Fruit fly (Drosophila melanogaster): ENCODE data around the gene CG11349.

CG11349 gene

DNA sequence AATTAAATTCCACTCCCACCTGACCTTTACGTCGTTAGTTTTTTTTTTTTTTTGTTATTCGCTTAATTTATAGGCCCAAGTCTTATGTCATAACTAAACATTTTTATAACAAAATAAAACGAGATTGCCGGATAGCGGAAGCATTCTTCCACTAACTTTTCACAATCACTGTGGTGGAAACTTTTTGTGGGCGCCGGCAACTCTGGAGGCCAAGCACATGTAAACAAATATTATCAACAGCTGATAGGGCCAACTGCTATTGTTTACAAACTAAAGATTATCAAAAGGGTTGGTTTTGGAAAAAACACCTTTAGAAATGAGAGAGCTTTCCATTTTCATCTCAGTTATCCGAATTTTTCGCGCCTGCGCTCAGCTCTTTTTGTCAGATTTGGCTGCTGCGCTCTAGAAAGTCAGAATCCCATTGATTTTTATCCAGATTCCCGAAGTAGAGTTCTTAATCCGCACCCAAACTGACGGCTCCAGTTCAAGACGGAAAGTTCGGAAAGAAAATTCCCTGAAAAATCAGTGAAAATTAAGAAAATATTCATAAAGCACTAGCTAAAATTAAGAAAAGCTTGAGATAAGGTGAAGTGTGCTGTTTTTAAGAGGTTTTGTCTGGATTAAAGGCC is 43.8 kb upstream of the CG11349 start, which contains the start of gene nAChRbeta1 (continued):
- TF ChIP-seq nerfin-1 (tag; optimal IDR thresholded peaks at IDR 0.05): peak; percentile 55
- no peak for TF ChIP-seq maf-S (GFP tag; optimal IDR thresholded peaks at IDR 0.05)
- no peak for TF ChIP-seq mld (GFP tag; IDR thresholded peaks at IDR 0.05; ENCODE audit: partially characterized antibody)
- no peak for TF ChIP-seq Vsx1 (GFP tag; optimal IDR thresholded peaks at IDR 0.05)
- TF ChIP-seq CG14667 (GFP tag; IDR thresholded peaks at IDR 0.05): no peak
- no peak for TF ChIP-seq CG3726 (GFP tag; IDR thresholded peaks at IDR 0.05)
- TF ChIP-seq scrt (GFP tag; optimal IDR thresholded peaks at IDR 0.05): peak; percentile 83
- TF ChIP-seq Dfd (GFP tag; optimal IDR thresholded peaks at IDR 0.05): no peak
- no peak for TF ChIP-seq tio (GFP tag; optimal IDR thresholded peaks at IDR 0.05)
- TF ChIP-seq BEAF-32 (GFP tag; optimal IDR thresholded peaks at IDR 0.05): no peak
- no peak for TF ChIP-seq sisA (GFP tag; IDR thresholded peaks at IDR 0.05)
- TF ChIP-seq CG13894 (tag; optimal IDR thresholded peaks at IDR 0.05): peak; percentile 20
- TF ChIP-seq CG34376 (GFP tag; optimal IDR thresholded peaks at IDR 0.05): peak; percentile 19
- no peak for TF ChIP-seq stwl (tag; optimal IDR thresholded peaks at IDR 0.05)
- no peak for TF ChIP-seq CG7839 (tag; optimal IDR thresholded peaks at IDR 0.05)
- no peak for TF ChIP-seq CG1832 (GFP tag; optimal IDR thresholded peaks at IDR 0.05)
- TF ChIP-seq CG8388 (GFP tag; optimal IDR thresholded peaks at IDR 0.05): peak; percentile 66
- peak; percentile 46 for TF ChIP-seq Med (GFP tag)
- no peak for TF ChIP-seq HLHmδ (GFP tag; optimal IDR thresholded peaks at IDR 0.05)
- TF ChIP-seq CG16815 (GFP tag; optimal IDR thresholded peaks at IDR 0.05): no peak
- no peak for TF ChIP-seq CG12219 (GFP tag; optimal IDR thresholded peaks at IDR 0.05)
- no peak for TF ChIP-seq ac (GFP tag; optimal IDR thresholded peaks at IDR 0.05)
- no peak for TF ChIP-seq CG32532 (GFP tag; IDR thresholded peaks at IDR 0.05)
- TF ChIP-seq otp (GFP tag; IDR thresholded peaks at IDR 0.05): no peak
- TF ChIP-seq CG2199 (GFP tag; IDR thresholded peaks at IDR 0.05): no peak
- TF ChIP-seq CG6689 (GFP tag; IDR thresholded peaks at IDR 0.05): no peak
- no peak for TF ChIP-seq CG6683 (GFP tag; optimal IDR thresholded peaks at IDR 0.05)
- TF ChIP-seq CG8290 (GFP tag; optimal IDR thresholded peaks at IDR 0.05): no peak
- no peak for TF ChIP-seq CG8290 (tag; optimal IDR thresholded peaks at IDR 0.05)
- TF ChIP-seq onecut (GFP tag; IDR thresholded peaks at IDR 0.05): peak; percentile 78
- TF ChIP-seq ewg (GFP tag; optimal IDR thresholded peaks at IDR 0.05): peak; percentile 74
- TF ChIP-seq sqz (GFP tag; optimal IDR thresholded peaks at IDR 0.05): peak; percentile 10
- no peak for TF ChIP-seq ato (GFP tag; IDR thresholded peaks at IDR 0.05; ENCODE audit: partially characterized antibody)
- TF ChIP-seq Jarid2 (GFP tag; optimal IDR thresholded peaks at IDR 0.05): no peak
- no peak for TF ChIP-seq vvl (GFP tag; IDR thresholded peaks at IDR 0.05)
- no peak for TF ChIP-seq B-H1 (GFP tag; IDR thresholded peaks at IDR 0.05)
- no peak for TF ChIP-seq ci (GFP tag; IDR thresholded peaks at IDR 0.05)
- no peak for TF ChIP-seq pan (optimal IDR thresholded peaks at IDR 0.05)
- TF ChIP-seq pan (GFP tag; optimal IDR thresholded peaks at IDR 0.05 in 1 of 2, IDR thresholded peaks at IDR 0.05 in 1 of 2): no peak
- no peak for TF ChIP-seq CG12744 (GFP tag; optimal IDR thresholded peaks at IDR 0.05)

dm6 chr3L:4430331-4430730 is 42.5 kb upstream of the CG11349 start:
- TF ChIP-seq Trl (optimal IDR thresholded peaks at IDR 0.05): peak; percentile 55 to 66
- no peak for TF ChIP-seq Trl (GFP tag; optimal IDR thresholded peaks at IDR 0.05)
- no peak for TF ChIP-seq sim (GFP tag; IDR thresholded peaks at IDR 0.05)
- TF ChIP-seq seq (GFP tag; IDR thresholded peaks at IDR 0.05): no peak
- TF ChIP-seq pan (optimal IDR thresholded peaks at IDR 0.05): no peak
- no peak for TF ChIP-seq pan (GFP tag; optimal IDR thresholded peaks at IDR 0.05 in 1 of 2, IDR thresholded peaks at IDR 0.05 in 1 of 2)
- TF ChIP-seq Pdp1 (GFP tag; optimal IDR thresholded peaks at IDR 0.05): no peak
- no peak for TF ChIP-seq eve (GFP tag; optimal IDR thresholded peaks at IDR 0.05)
- TF ChIP-seq CG9932 (GFP tag; IDR thresholded peaks at IDR 0.05): no peak
- TF ChIP-seq CG13894 (tag; optimal IDR thresholded peaks at IDR 0.05): peak; percentile 68
- no peak for TF ChIP-seq zf30C (GFP tag; optimal IDR thresholded peaks at IDR 0.05)
- TF ChIP-seq ssp (GFP tag; IDR thresholded peaks at IDR 0.05): no peak
- TF ChIP-seq crp (GFP tag; optimal IDR thresholded peaks at IDR 0.05): no peak
- TF ChIP-seq Deaf1 (tag; optimal IDR thresholded peaks at IDR 0.05): peak; percentile 6
- TF ChIP-seq Scr (GFP tag; IDR thresholded peaks at IDR 0.05; ENCODE audit: partially characterized antibody): no peak
